Worm (Caenorhabditis elegans) whole organism, mixed stage, embryonic: ENCODE results near the gene math-26.

Experiments
- M03D4.4 ChIP-seq: sonication (generic microtip); optimal IDR thresholded peaks from 2 replicates; lab custom pipeline; 2017; ENCODE audit warnings: mild to moderate bottlenecking, missing genetic modification characterization, missing compliant biosample characterization
- ceh-43 ChIP-seq: fragments of 200-800 bp; sonication (Bioruptor generic); optimal IDR thresholded peaks from 2 replicates; lab custom pipeline; 2018; ENCODE audit warnings: mild to moderate bottlenecking, missing genetic modification characterization, moderate library complexity, missing compliant biosample characterization
- ces-1 ChIP-seq: fragments of 150-350 bp; optimal IDR thresholded peaks from 2 replicates; lab custom pipeline; 2014; ENCODE audit warnings: missing biosample characterization, missing genetic modification reagents, missing genetic modification characterization
- elt-1 ChIP-seq: sonication (generic microtip); optimal IDR thresholded peaks from 2 replicates; lab custom pipeline; 2017; ENCODE audit warnings: missing genetic modification characterization, mild to moderate bottlenecking, missing compliant biosample characterization, antibody characterized with exemption, moderate library complexity, borderline replicate concordance; ENCODE audit not compliant: insufficient read depth
- lin-13 ChIP-seq: fragments of 150-350 bp; optimal IDR thresholded peaks from 2 replicates; lab custom pipeline; 2014; ENCODE audit warnings: missing biosample characterization, missing genetic modification characterization
- lsy-2 ChIP-seq: fragments of 150-350 bp; optimal IDR thresholded peaks from 2 replicates; lab custom pipeline; 2014; ENCODE audit warnings: missing biosample characterization, missing genetic modification characterization
- nhr-76 ChIP-seq: sonication (generic microtip); optimal IDR thresholded peaks from 2 replicates; lab custom pipeline; 2017; ENCODE audit warnings: missing biosample characterization, missing genetic modification characterization
- pha-4 ChIP-seq: fragments of 150-350 bp; optimal IDR thresholded peaks from 2 replicates; lab custom pipeline; 2018; ENCODE audit warnings: missing biosample characterization, missing genetic modification reagents, missing genetic modification characterization
- snpc-4 ChIP-seq: fragments of 150-350 bp; optimal IDR thresholded peaks from 2 replicates; lab custom pipeline; 2014; ENCODE audit warnings: missing biosample characterization, missing genetic modification characterization
- sptf-1 ChIP-seq: sonication (generic microtip); optimal IDR thresholded peaks from 2 replicates; lab custom pipeline; 2017; ENCODE audit warnings: mild to moderate bottlenecking, missing genetic modification characterization, moderate library complexity, missing compliant biosample characterization
- unc-39 ChIP-seq: fragments of 150-350 bp; optimal IDR thresholded peaks from 2 replicates; lab custom pipeline; 2014; ENCODE audit warnings: missing biosample characterization, missing genetic modification characterization
- unc-62 ChIP-seq: fragments of 150-350 bp; optimal IDR thresholded peaks from 2 replicates; lab custom pipeline; 2014; ENCODE audit warnings: missing biosample characterization, missing genetic modification reagents, missing genetic modification characterization
- ztf-11 ChIP-seq: fragments of 150-350 bp; optimal IDR thresholded peaks from 2 replicates; lab custom pipeline; 2014; ENCODE audit warnings: missing biosample characterization, missing genetic modification characterization

DNA sequence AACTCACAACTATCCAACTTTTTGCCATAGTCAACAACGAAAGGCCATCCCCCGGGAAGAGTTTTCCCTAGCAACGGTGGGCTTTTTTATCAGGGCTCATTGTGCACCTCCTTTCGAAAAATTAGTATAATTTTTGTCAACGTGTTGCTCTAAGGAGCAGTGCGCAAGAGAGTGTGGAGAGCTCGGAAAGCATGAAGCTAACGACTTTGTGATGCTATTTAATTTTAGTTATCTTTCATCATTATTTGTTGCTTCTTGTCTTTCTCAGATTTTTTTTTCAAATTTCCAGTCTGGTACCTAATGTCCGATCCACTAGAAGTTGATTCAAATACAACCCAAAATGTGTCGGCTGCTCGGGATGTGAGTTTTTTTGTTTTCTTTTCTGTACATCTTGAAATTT, 41.3 kb upstream of the math-26 start, which contains the start of gene ceh-81:
- TF ChIP-seq ztf-11 (tag; lab: Kevin White, UChicago) (no peak), snpc-4 (no peak), ceh-43 (GFP tag; lab: Kevin White, UChicago) (no peak), nhr-76 (tag; lab: Kevin White, UChicago) (no peak), elt-1 (no peak), ces-1 (GFP tag; lab: Kevin White, UChicago) (no peak), lsy-2 (no peak), sptf-1 (tag; lab: Kevin White, UChicago) (no peak), lin-13 (no peak), M03D4.4 (no peak), unc-62 (GFP tag; lab: Kevin White, UChicago) (no peak), pha-4 (tag; lab: Kevin White, UChicago) (no peak), unc-39 (no peak)
